Fruit fly (Drosophila melanogaster) whole organism, wandering third instar larva: ENCODE results near the gene CG44174.

Experiments
- Abd-B ChIP-seq: fragments of >200 bp; optimal IDR thresholded peaks from 2 replicates; lab custom pipeline; 2017; ENCODE audit warnings: missing biosample characterization, missing genetic modification characterization
- CG32264 ChIP-seq: fragments of 200-800 bp; sonication (Bioruptor generic); optimal IDR thresholded peaks from 2 replicates; lab custom pipeline; 2016; ENCODE audit warnings: missing biosample characterization, missing genetic modification characterization
- CG9705 ChIP-seq: fragments of 200-800 bp; sonication (Bioruptor generic); optimal IDR thresholded peaks from 2 replicates; lab custom pipeline; 2018; ENCODE audit warnings: missing biosample characterization, mild to moderate bottlenecking, missing genetic modification characterization
- CrebA ChIP-seq: fragments of 200-800 bp; sonication (Bioruptor generic); optimal IDR thresholded peaks from 2 replicates; lab custom pipeline; 2016; ENCODE audit warnings: missing biosample characterization, mild to moderate bottlenecking, missing genetic modification characterization, borderline replicate concordance
- Dfd ChIP-seq: fragments of >200 bp; optimal IDR thresholded peaks from 2 replicates; lab custom pipeline; 2017; ENCODE audit warnings: missing biosample characterization, missing genetic modification characterization
- Dif ChIP-seq: fragments of 200-275, 200-300 bp; sonication (Bioruptor generic); optimal IDR thresholded peaks from 2 replicates; lab custom pipeline; 2018; ENCODE audit warnings: missing biosample characterization, missing genetic modification characterization; ENCODE audit not compliant: partially characterized antibody
- GATAd ChIP-seq: sonication (Bioruptor generic); optimal IDR thresholded peaks from 2 replicates; lab custom pipeline; 2016; ENCODE audit warnings: missing biosample characterization, missing genetic modification characterization
- HLH106 ChIP-seq: fragments of 200-800 bp; optimal IDR thresholded peaks from 3 replicates; lab custom pipeline; 2019; ENCODE audit warnings: missing biosample characterization, mild to moderate bottlenecking, missing genetic modification characterization, moderate library complexity
- Hnf4 ChIP-seq: fragments of 200-800 bp; sonication (Bioruptor generic); optimal IDR thresholded peaks from 2 replicates; lab custom pipeline; 2016; ENCODE audit warnings: missing biosample characterization, mild to moderate bottlenecking, missing genetic modification characterization
- Hr78 ChIP-seq: fragments of >200 bp; optimal IDR thresholded peaks from 2 replicates; lab custom pipeline; 2017; ENCODE audit warnings: missing biosample characterization, missing genetic modification characterization
- Hr83 ChIP-seq: fragments of 200-300 bp; sonication (Bioruptor generic); optimal IDR thresholded peaks from 2 replicates; lab custom pipeline; 2016; ENCODE audit warnings: missing biosample characterization, mild to moderate bottlenecking, missing genetic modification characterization, moderate library complexity; ENCODE audit not compliant: poor library complexity, severe bottlenecking
- Jra ChIP-seq: sonication (Bioruptor generic); optimal IDR thresholded peaks from 2 replicates; lab custom pipeline; 2016; ENCODE audit warnings: missing biosample characterization, missing genetic modification characterization
- Mio ChIP-seq: sonication (Bioruptor generic); optimal IDR thresholded peaks from 2 replicates; lab custom pipeline; 2016; ENCODE audit warnings: missing biosample characterization, missing genetic modification characterization
- Myc ChIP-seq: fragments of >200 bp; optimal IDR thresholded peaks from 2 replicates; lab custom pipeline; 2017
- N ChIP-seq: fragments of >200 bp; optimal IDR thresholded peaks from 2 replicates; lab custom pipeline; 2018; ENCODE audit warnings: missing biosample characterization, missing external identifiers, missing genetic modification characterization
- OdsH ChIP-seq: fragments of 200-800 bp; sonication (Bioruptor generic); optimal IDR thresholded peaks from 2 replicates; lab custom pipeline; 2016; ENCODE audit warnings: missing biosample characterization, mild to moderate bottlenecking, missing genetic modification characterization
- Rel ChIP-seq, 2 experiments: fragments of 200-800 bp; sonication (Bioruptor generic) in 1 of 2; optimal IDR thresholded peaks; 2 replicates in 1 of 2; 3 replicates in 1 of 2; lab custom pipeline; 2016 to 2019; ENCODE audit warnings: mild to moderate bottlenecking in 2 of 2, missing biosample characterization in 2 of 2, missing genetic modification characterization in 2 of 2, moderate library complexity in 1 of 2
- Sp1 ChIP-seq: fragments of 200-800 bp; sonication (Bioruptor generic); optimal IDR thresholded peaks from 3 replicates; lab custom pipeline; 2019; ENCODE audit warnings: missing biosample characterization, mild to moderate bottlenecking, missing genetic modification characterization, moderate library complexity
- Vsx2 ChIP-seq: fragments of 200-300, 225-300 bp; sonication (Bioruptor generic); optimal IDR thresholded peaks from 2 replicates; lab custom pipeline; 2018; ENCODE audit warnings: missing biosample characterization, missing genetic modification characterization; ENCODE audit not compliant: partially characterized antibody
- br ChIP-seq: fragments of 200-800 bp; sonication (Bioruptor generic); optimal IDR thresholded peaks from 2 replicates; lab custom pipeline; 2016; ENCODE audit warnings: missing biosample characterization, missing genetic modification characterization
- brk ChIP-seq: fragments of 200-800 bp; sonication (Bioruptor generic); optimal IDR thresholded peaks from 2 replicates; lab custom pipeline; 2016; ENCODE audit warnings: missing biosample characterization, mild to moderate bottlenecking, missing genetic modification characterization
- dl ChIP-seq, 2 experiments: fragments of 175-275, 200-275 bp in 1 of 2; fragments of 200-275 bp in 1 of 2; sonication (Bioruptor generic); optimal IDR thresholded peaks; lab custom pipeline; 2018; ENCODE audit warnings: mild to moderate bottlenecking in 2 of 2, missing biosample characterization in 2 of 2, missing genetic modification characterization in 2 of 2, moderate library complexity in 2 of 2; ENCODE audit not compliant: partially characterized antibody in 2 of 2, insufficient read depth in 1 of 2
- dmrt93B ChIP-seq: fragments of 200-800 bp; sonication (Bioruptor generic); optimal IDR thresholded peaks from 2 replicates; lab custom pipeline; 2018; ENCODE audit warnings: missing biosample characterization, mild to moderate bottlenecking, missing genetic modification characterization
- dsf ChIP-seq: sonication (Bioruptor generic); optimal IDR thresholded peaks from 2 replicates; lab custom pipeline; 2016; ENCODE audit warnings: missing biosample characterization, missing genetic modification characterization, borderline replicate concordance
- ey ChIP-seq: fragments of 200-800 bp; sonication (Bioruptor generic); optimal IDR thresholded peaks from 2 replicates; lab custom pipeline; 2016; ENCODE audit warnings: missing biosample characterization, missing genetic modification characterization
- foxo ChIP-seq, 2 experiments: fragments of 200-800 bp; sonication (Bioruptor generic); optimal IDR thresholded peaks; 2 replicates in 1 of 2; 3 replicates in 1 of 2; lab custom pipeline; 2016 to 2017; ENCODE audit warnings: missing biosample characterization in 2 of 2, missing genetic modification characterization in 2 of 2
- fru ChIP-seq: fragments of 200-800 bp; sonication (Bioruptor generic); optimal IDR thresholded peaks from 3 replicates; lab custom pipeline; 2016; ENCODE audit warnings: missing biosample characterization, mild to moderate bottlenecking, missing genetic modification characterization
- h ChIP-seq: fragments of 200-800 bp; sonication (Bioruptor generic); optimal IDR thresholded peaks from 3 replicates; lab custom pipeline; 2016; ENCODE audit warnings: missing biosample characterization, mild to moderate bottlenecking, missing genetic modification characterization
- jim ChIP-seq: fragments of 175-275, 200-325 bp; sonication (Bioruptor generic); optimal IDR thresholded peaks from 2 replicates; lab custom pipeline; 2016; ENCODE audit warnings: missing biosample characterization, mild to moderate bottlenecking, missing genetic modification characterization
- lola ChIP-seq: fragments of >200 bp; optimal IDR thresholded peaks from 2 replicates; lab custom pipeline; 2017; ENCODE audit warnings: missing biosample characterization, missing genetic modification characterization
- pan ChIP-seq: fragments of >200 bp; optimal IDR thresholded peaks from 2 replicates; lab custom pipeline; 2017
- psq ChIP-seq: fragments of 200-800 bp; sonication (Bioruptor generic); optimal IDR thresholded peaks from 3 replicates; lab custom pipeline; 2017; ENCODE audit warnings: missing biosample characterization, mild to moderate bottlenecking, missing genetic modification characterization, moderate library complexity
- rgr ChIP-seq: fragments of 200-800 bp; sonication (Bioruptor generic); optimal IDR thresholded peaks from 3 replicates; lab custom pipeline; 2016; ENCODE audit warnings: missing biosample characterization, mild to moderate bottlenecking, missing genetic modification characterization
- sage ChIP-seq: fragments of 200-800 bp; sonication (Bioruptor generic); optimal IDR thresholded peaks from 2 replicates; lab custom pipeline; 2016; ENCODE audit warnings: missing biosample characterization, mild to moderate bottlenecking, missing genetic modification characterization
- sv ChIP-seq: fragments of 200-800 bp; sonication (Bioruptor generic); optimal IDR thresholded peaks from 3 replicates; lab custom pipeline; 2016; ENCODE audit warnings: missing biosample characterization, missing genetic modification characterization
- tai ChIP-seq: sonication (Bioruptor generic); optimal IDR thresholded peaks from 2 replicates; lab custom pipeline; 2016; ENCODE audit warnings: missing biosample characterization, missing genetic modification characterization
- usp ChIP-seq: fragments of >200 bp; optimal IDR thresholded peaks from 2 replicates; lab custom pipeline; 2017; ENCODE audit warnings: missing biosample characterization, missing genetic modification characterization
- woc ChIP-seq: sonication (Bioruptor generic); optimal IDR thresholded peaks from 2 replicates; lab custom pipeline; 2016; ENCODE audit warnings: missing biosample characterization, mild to moderate bottlenecking, missing genetic modification characterization

Gene CG44174

DNA sequence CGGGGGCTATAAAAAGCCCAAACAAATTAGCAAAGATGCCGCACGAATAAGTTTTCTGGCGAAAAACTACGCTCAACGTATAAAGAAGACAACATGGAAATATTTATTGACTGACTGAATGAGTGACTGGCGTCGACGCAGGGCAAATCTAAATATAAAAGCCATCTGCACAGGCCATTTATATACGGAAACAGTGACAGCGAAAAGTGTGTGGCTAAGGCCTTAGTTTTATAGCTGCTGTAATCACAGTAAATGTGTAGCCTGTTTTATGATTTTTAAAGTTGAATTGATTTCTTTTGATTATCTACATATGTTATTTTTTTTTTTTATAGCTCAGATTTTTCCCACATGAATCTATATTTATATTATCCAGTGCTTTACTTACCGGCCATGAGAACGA, 21.9 kb upstream of the CG44174 start:
- TF ChIP-seq Dfd (no peak), Jra (GFP tag; lab: Kevin White, UChicago) (no peak), dl (GFP tag; optimal IDR thresholded peaks at IDR 0.05; lab: Kevin White, UChicago; ENCODE audit: insufficient read depth in 1 of 2, partially characterized antibody in 2 of 2) (no peak)

dm6 chr3R:19318452-19318851, 21.0 kb upstream of the CG44174 start:
- no peak for TF ChIP-seq jim (GFP tag; lab: Kevin White, UChicago)
- no peak for TF ChIP-seq Vsx2 (GFP tag; lab: Kevin White, UChicago)
- TF ChIP-seq dsf: no peak
- no peak for TF ChIP-seq Sp1 (GFP tag; lab: Kevin White, UChicago)
- TF ChIP-seq psq (GFP tag; lab: Kevin White, UChicago): no peak
- TF ChIP-seq sage (GFP tag; lab: Kevin White, UChicago): no peak
- no peak for TF ChIP-seq Hr83
- TF ChIP-seq Mio (GFP tag; lab: Kevin White, UChicago): no peak
- no peak for TF ChIP-seq tai (GFP tag; lab: Kevin White, UChicago)
- no peak for TF ChIP-seq woc (GFP tag; lab: Kevin White, UChicago)
- TF ChIP-seq h (GFP tag; lab: Kevin White, UChicago): no peak
- no peak for TF ChIP-seq Dif
- TF ChIP-seq sv (GFP tag; lab: Kevin White, UChicago): no peak
- TF ChIP-seq Jra (GFP tag; lab: Kevin White, UChicago): no peak
- TF ChIP-seq Abd-B (GFP tag; lab: Kevin White, UChicago): no peak

dm6 chr3R:19317184-19317747, 19.8 kb upstream of the CG44174 start:
- TF ChIP-seq brk (GFP tag; lab: Kevin White, UChicago): no peak
- no peak for TF ChIP-seq fru (GFP tag; lab: Kevin White, UChicago)
- no peak for TF ChIP-seq Dif
- no peak for TF ChIP-seq pan
- TF ChIP-seq Dfd: no peak
- TF ChIP-seq Abd-B (GFP tag; lab: Kevin White, UChicago): no peak
- TF ChIP-seq dmrt93B: no peak
- no peak for TF ChIP-seq sv (GFP tag; lab: Kevin White, UChicago)

dm6 chr3R:19314283-19314682, 16.8 kb upstream of the CG44174 start:
- no peak for TF ChIP-seq Dif
- TF ChIP-seq Vsx2 (GFP tag; lab: Kevin White, UChicago): no peak
- no peak for TF ChIP-seq Hr78
- peak; percentile 86 for TF ChIP-seq h (GFP tag; lab: Kevin White, UChicago)
- TF ChIP-seq GATAd (GFP tag; lab: Kevin White, UChicago): peak; percentile 27
- no peak for TF ChIP-seq Abd-B (GFP tag; lab: Kevin White, UChicago)
- peak; percentile 89 for TF ChIP-seq Hnf4 (GFP tag; lab: Kevin White, UChicago)
- TF ChIP-seq dl (GFP tag; optimal IDR thresholded peaks at IDR 0.05; lab: Kevin White, UChicago; ENCODE audit: insufficient read depth in 1 of 2, partially characterized antibody in 2 of 2): no peak
- TF ChIP-seq ey (GFP tag; lab: Kevin White, UChicago): peak; percentile 94
- peak; percentile 17 for TF ChIP-seq CG9705
- TF ChIP-seq sv (GFP tag; lab: Kevin White, UChicago): no peak
- TF ChIP-seq tai (GFP tag; lab: Kevin White, UChicago): peak; percentile 86
- TF ChIP-seq Sp1 (GFP tag; lab: Kevin White, UChicago): peak; percentile 80
- no peak for TF ChIP-seq Hr83
- TF ChIP-seq dsf: peak; percentile 39
- TF ChIP-seq dmrt93B: peak; percentile 60
- peak in 1 of 2 experiments; percentile 90 for TF ChIP-seq foxo (GFP tag; optimal IDR thresholded peaks at IDR 0.05; lab: Kevin White, UChicago)
- TF ChIP-seq psq (GFP tag; lab: Kevin White, UChicago): peak; percentile 85
- TF ChIP-seq sage (GFP tag; lab: Kevin White, UChicago): peak; percentile 61
- peak; percentile 92 for TF ChIP-seq br (GFP tag; lab: Kevin White, UChicago)
- TF ChIP-seq Myc (lab: Kevin White, UChicago): no peak
- TF ChIP-seq lola: no peak
- TF ChIP-seq OdsH (GFP tag; lab: Kevin White, UChicago): peak; percentile 93
- TF ChIP-seq pan: no peak
- TF ChIP-seq N (GFP tag; lab: Kevin White, UChicago): no peak
- peak; percentile 89 for TF ChIP-seq fru (GFP tag; lab: Kevin White, UChicago)
- peak; percentile 8 for TF ChIP-seq Mio (GFP tag; lab: Kevin White, UChicago)
- TF ChIP-seq usp (GFP tag; lab: Kevin White, UChicago): no peak
- peak; percentile 38 for TF ChIP-seq Rel (GFP tag; optimal IDR thresholded peaks at IDR 0.05; lab: Kevin White, UChicago)
- TF ChIP-seq Rel (tag; optimal IDR thresholded peaks at IDR 0.05; lab: Kevin White, UChicago): no peak
- TF ChIP-seq CrebA (GFP tag; lab: Kevin White, UChicago): peak; percentile 54
- peak; percentile 75 for TF ChIP-seq brk (GFP tag; lab: Kevin White, UChicago)
- peak; percentile 80 for TF ChIP-seq HLH106 (tag; lab: Kevin White, UChicago)
- TF ChIP-seq Jra (GFP tag; lab: Kevin White, UChicago): peak; percentile 77
- no peak for TF ChIP-seq Dfd
- TF ChIP-seq jim (GFP tag; lab: Kevin White, UChicago): no peak
- peak; percentile 39 for TF ChIP-seq CG32264 (GFP tag; lab: Kevin White, UChicago)
- peak; percentile 93 for TF ChIP-seq rgr (GFP tag; lab: Kevin White, UChicago)
- TF ChIP-seq woc (GFP tag; lab: Kevin White, UChicago): peak; percentile 80
